Worm (Caenorhabditis elegans) whole organism, early embryonic: ENCODE results near the gene trp-1.

Source experiments
- B0310.2 ChIP-seq: sonication (generic microtip); optimal IDR thresholded peaks from 2 replicates; lab custom pipeline; 2016; ENCODE audit warnings: mild to moderate bottlenecking, missing genetic modification characterization, missing compliant biosample characterization
- F13C5.2 ChIP-seq: sonication (generic microtip); optimal IDR thresholded peaks from 2 replicates; lab custom pipeline; 2017; ENCODE audit warnings: mild to moderate bottlenecking, missing genetic modification characterization, inconsistent platforms, missing compliant biosample characterization
- hmg-4 ChIP-seq: fragments of 200-800 bp; sonication (Bioruptor generic); optimal IDR thresholded peaks from 2 replicates; lab custom pipeline; 2018; ENCODE audit warnings: mild to moderate bottlenecking, missing genetic modification characterization, missing compliant biosample characterization
- hnd-1 ChIP-seq: sonication (generic microtip); optimal IDR thresholded peaks from 2 replicates; lab custom pipeline; 2016; ENCODE audit warnings: missing genetic modification characterization, missing compliant biosample characterization
- tbx-37 ChIP-seq: fragments of 200-800 bp; sonication (Bioruptor generic); conservative IDR thresholded peaks from 2 replicates; pipeline ENCODE4 v1.3.6; 2022; ENCODE audit warnings: missing genetic modification reagents, missing genetic modification characterization, missing compliant biosample characterization

DNA sequence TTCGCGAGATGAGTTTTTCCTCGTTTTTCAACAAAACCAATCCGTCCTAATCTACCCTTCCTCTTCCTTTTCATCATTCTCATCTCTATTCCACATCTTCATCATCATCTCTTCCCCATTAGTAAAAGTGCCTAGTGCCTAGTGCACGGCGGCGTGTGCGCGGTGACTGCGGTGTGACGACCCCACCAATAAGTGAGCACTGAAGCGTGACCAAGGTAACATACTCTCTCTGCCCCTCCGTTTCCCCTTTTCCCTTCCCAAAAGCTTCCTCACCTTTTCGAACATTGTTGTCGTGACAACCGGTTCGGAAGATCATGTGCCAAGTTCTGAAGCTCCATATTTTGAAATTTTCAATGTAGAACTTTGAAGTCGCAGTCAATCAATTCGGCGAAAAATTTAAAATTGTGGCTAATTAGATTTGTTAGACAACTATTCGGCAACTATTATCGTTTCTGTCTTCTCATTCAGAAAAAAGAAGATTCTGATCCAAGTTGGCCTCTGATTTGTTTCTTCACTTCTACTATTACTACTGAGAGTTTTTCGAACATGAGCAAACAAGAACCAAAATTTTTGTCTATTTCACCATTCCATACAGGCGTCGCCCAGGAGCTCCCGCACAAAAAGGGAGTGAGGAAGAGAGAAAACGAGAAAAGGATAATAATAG, 22.5 kb upstream of the trp-1 start:
- TF ChIP-seq tbx-37, result no peak
- no peak for TF ChIP-seq hnd-1
- TF ChIP-seq B0310.2 (tag; lab: Kevin White, UChicago), result no peak
- no peak for TF ChIP-seq F13C5.2 (tag; lab: Kevin White, UChicago)
- no peak for TF ChIP-seq hmg-4
